Fruit fly (Drosophila melanogaster): ENCODE results near the gene rept.

DNA sequence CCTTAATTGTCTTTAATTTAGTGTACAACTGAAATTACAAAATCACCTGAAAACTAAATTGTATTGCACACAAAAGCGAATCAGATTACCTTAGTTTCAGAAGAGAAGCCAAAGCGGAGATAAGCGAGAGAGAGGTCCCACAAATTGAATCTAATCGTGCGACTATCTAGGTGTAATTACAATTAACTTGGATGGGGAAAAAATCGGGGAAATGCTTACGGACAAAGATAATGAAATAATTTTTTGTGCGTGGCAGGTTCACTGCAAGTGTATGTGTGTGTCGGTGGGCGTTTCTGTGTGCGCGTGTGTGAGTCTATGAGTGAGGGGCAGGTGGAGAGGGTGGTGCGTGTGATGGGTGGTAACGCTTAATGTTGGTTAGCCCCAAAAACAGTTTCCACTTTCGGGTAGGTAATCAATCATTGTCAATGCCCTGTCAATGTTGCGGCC, 26.7 kb upstream of the rept start:
- TF ChIP-seq stwl (tag; optimal IDR thresholded peaks at IDR 0.05) (no peak), CG6254 (GFP tag; optimal IDR thresholded peaks at IDR 0.05) (no peak), Antp (GFP tag; optimal IDR thresholded peaks at IDR 0.05) (no peak)

Data from whole organism, embryonic.